Worm (Caenorhabditis elegans) whole organism, L4/young adult: ENCODE measurements around the gene clec-147.

ENCODE experiments used
- W03F9.2 ChIP-seq: fragments of 150-350 bp; optimal IDR thresholded peaks from 2 replicates; lab custom pipeline; 2014; ENCODE audit warnings: missing biosample characterization, missing genetic modification characterization
- dao-5 ChIP-seq: sonication (generic microtip); optimal IDR thresholded peaks from 2 replicates; lab custom pipeline; 2016; ENCODE audit warnings: missing genotype, missing genetic modification characterization, moderate library complexity, missing compliant biosample characterization
- him-1 ChIP-seq: sonication (generic microtip); optimal IDR thresholded peaks from 2 replicates; lab custom pipeline; 2016; ENCODE audit warnings: missing genotype, missing genetic modification reagents, missing genetic modification characterization, missing compliant biosample characterization

ce11 chrII:14501447-14501846 is 36.2 kb downstream of the clec-147 start, which contains the start of gene K10H10.5:
- TF ChIP-seq him-1 (tag; lab: Kevin White, UChicago) (no peak), W03F9.2 (tag; lab: Kevin White, UChicago) (no peak), dao-5 (tag; lab: Kevin White, UChicago) (no peak)
